Fruit fly (Drosophila melanogaster) whole organism, wandering third instar larva: ENCODE results near the gene Prosbeta3.

ENCODE experiments used
- Abd-B ChIP-seq: fragments of >200 bp; optimal IDR thresholded peaks from 2 replicates; lab custom pipeline; 2017; ENCODE audit warnings: missing biosample characterization, missing genetic modification characterization
- OdsH ChIP-seq: fragments of 200-800 bp; sonication (Bioruptor generic); optimal IDR thresholded peaks from 2 replicates; lab custom pipeline; 2016; ENCODE audit warnings: missing biosample characterization, mild to moderate bottlenecking, missing genetic modification characterization
- Vsx2 ChIP-seq: fragments of 200-300, 225-300 bp; sonication (Bioruptor generic); optimal IDR thresholded peaks from 2 replicates; lab custom pipeline; 2018; ENCODE audit warnings: missing biosample characterization, missing genetic modification characterization; ENCODE audit not compliant: partially characterized antibody
- psq ChIP-seq: fragments of 200-800 bp; sonication (Bioruptor generic); optimal IDR thresholded peaks from 3 replicates; lab custom pipeline; 2017; ENCODE audit warnings: missing biosample characterization, mild to moderate bottlenecking, missing genetic modification characterization, moderate library complexity

- TF ChIP-seq OdsH (GFP tag; lab: Kevin White, UChicago) (no peak), Vsx2 (GFP tag; lab: Kevin White, UChicago) (no peak), psq (GFP tag; lab: Kevin White, UChicago) (no peak), Abd-B (no peak)
These were observed 2.3 kb downstream of the Prosbeta3 start, which contains the start of the genes CG31100 and CG11980 for dm6 chr3R:9003600-9004223.
